Fruit fly (Drosophila melanogaster) whole organism, embryonic: ENCODE measurements around the gene CG7728.

Experiments
- Atf6 ChIP-seq: fragments of 200-800 bp; sonication (Bioruptor generic); IDR thresholded peaks from 2 replicates; pipeline ENCODE4 v1.3.6; 2022; ENCODE audit warnings: missing biosample characterization, missing genetic modification characterization
- BtbVII ChIP-seq: fragments of 200-800 bp; sonication (Bioruptor generic); optimal IDR thresholded peaks from 3 replicates; lab custom pipeline; 2017; ENCODE audit warnings: missing biosample characterization, mild to moderate bottlenecking, missing genetic modification characterization
- CG12299 ChIP-seq: fragments of 200-800 bp; sonication (Bioruptor generic); optimal IDR thresholded peaks from 2 replicates; lab custom pipeline; 2018; ENCODE audit warnings: missing biosample characterization, mild to moderate bottlenecking, missing genetic modification characterization
- CG12659 ChIP-seq: fragments of 200-800 bp; sonication (Bioruptor generic); optimal IDR thresholded peaks from 3 replicates; lab custom pipeline; 2017; ENCODE audit warnings: mild to moderate bottlenecking, missing biosample characterization, missing genetic modification reagents, missing genetic modification characterization
- CG12769 ChIP-seq: fragments of 200-800 bp; sonication (Bioruptor generic); optimal IDR thresholded peaks from 2 replicates; lab custom pipeline; 2019; ENCODE audit warnings: missing biosample characterization, mild to moderate bottlenecking, missing genetic modification characterization, moderate library complexity
- CG17359 ChIP-seq: fragments of 200-800 bp; sonication (Bioruptor generic); optimal IDR thresholded peaks from 3 replicates; lab custom pipeline; 2018; ENCODE audit warnings: missing biosample characterization, mild to moderate bottlenecking, missing genetic modification characterization, moderate library complexity
- CG18599 ChIP-seq: fragments of 200-800 bp; sonication (Bioruptor generic); optimal IDR thresholded peaks from 3 replicates; lab custom pipeline; 2017; ENCODE audit warnings: missing biosample characterization, missing genetic modification characterization, mild to moderate bottlenecking, moderate library complexity, missing genetic modification reagents
- CG4404 ChIP-seq: fragments of 200-800 bp; sonication (Bioruptor generic); IDR thresholded peaks from 2 replicates; pipeline ENCODE4 v1.3.6; 2022; ENCODE audit warnings: missing biosample characterization, missing genetic modification characterization
- CG6689 ChIP-seq: fragments of 200-800 bp; sonication (Bioruptor generic); IDR thresholded peaks from 2 replicates; pipeline ENCODE4 v1.3.6; 2022; ENCODE audit warnings: missing biosample characterization, missing genetic modification characterization
- CG6854 ChIP-seq: fragments of 200-800 bp; sonication (Bioruptor generic); optimal IDR thresholded peaks from 3 replicates; lab custom pipeline; 2017; ENCODE audit warnings: missing biosample characterization, mild to moderate bottlenecking, missing genetic modification characterization
- CG9932 ChIP-seq: fragments of 200-800 bp; sonication (Bioruptor generic); IDR thresholded peaks from 2 replicates; pipeline ENCODE4 v1.3.6; 2022; ENCODE audit warnings: missing biosample characterization, missing genetic modification characterization
- CHES-1-like ChIP-seq: fragments of 200-800 bp; sonication (Bioruptor generic); optimal IDR thresholded peaks from 2 replicates; lab custom pipeline; 2016; ENCODE audit warnings: missing biosample characterization, missing genetic modification characterization
- Dbx ChIP-seq: fragments of 200-800 bp; sonication (Bioruptor generic); IDR thresholded peaks from 3 replicates; pipeline ENCODE4 v1.3.6; 2022; ENCODE audit warnings: missing biosample characterization, missing genetic modification characterization
- Drgx ChIP-seq: fragments of 200-800 bp; sonication (Bioruptor generic); IDR thresholded peaks from 2 replicates; pipeline ENCODE4 v1.3.6; 2022; ENCODE audit warnings: missing biosample characterization, missing genetic modification characterization
- E2f2 ChIP-seq: fragments of 200-800 bp; sonication (Bioruptor generic); IDR thresholded peaks from 2 replicates; pipeline ENCODE4 v1.3.6; 2022; ENCODE audit warnings: missing biosample characterization, missing genetic modification characterization
- HHEX ChIP-seq: fragments of 200-800 bp; sonication (Bioruptor generic); optimal IDR thresholded peaks from 3 replicates; lab custom pipeline; 2017; ENCODE audit warnings: missing biosample characterization, mild to moderate bottlenecking, missing genetic modification characterization, missing genetic modification reagents
- HLH3B ChIP-seq: fragments of 200-800 bp; sonication (Bioruptor generic); IDR thresholded peaks from 2 replicates; pipeline ENCODE4 v1.3.6; 2022; ENCODE audit warnings: missing biosample characterization, missing genetic modification characterization
- Hr78 ChIP-seq, 2 experiments: fragments of 200-800 bp in 1 of 2; fragments of >200 bp in 1 of 2; sonication (Bioruptor generic) in 1 of 2; optimal IDR thresholded peaks; 2 replicates each; lab custom pipeline; 2017 to 2019; ENCODE audit warnings: missing biosample characterization in 2 of 2, missing genetic modification characterization in 2 of 2, mild to moderate bottlenecking in 1 of 2, moderate library complexity in 1 of 2
- MBD-R2 ChIP-seq: fragments of 200-800 bp; sonication (Bioruptor generic); IDR thresholded peaks from 2 replicates; pipeline ENCODE4 v1.3.6; 2022; ENCODE audit warnings: missing biosample characterization, missing genetic modification characterization
- Mad ChIP-seq: fragments of 200-800 bp; sonication (Bioruptor generic); optimal IDR thresholded peaks from 2 replicates; lab custom pipeline; 2016; ENCODE audit warnings: missing biosample characterization, missing genetic modification characterization
- Med ChIP-seq: fragments of 200-800 bp; sonication (Bioruptor generic); peaks from one replicate; lab custom pipeline; 2016; ENCODE audit warnings: missing biosample characterization, missing genetic modification characterization, mild to moderate bottlenecking, inconsistent platforms, moderate library complexity
- Meics ChIP-seq: fragments of 200-800 bp; sonication (Bioruptor generic); optimal IDR thresholded peaks from 2 replicates; lab custom pipeline; 2017; ENCODE audit warnings: missing biosample characterization, mild to moderate bottlenecking, missing genetic modification characterization
- Opbp ChIP-seq: fragments of 200-800 bp; sonication (Bioruptor generic); IDR thresholded peaks from 3 replicates; pipeline ENCODE4 v1.3.6; 2022; ENCODE audit warnings: missing biosample characterization, missing genetic modification characterization; ENCODE audit not compliant: partially characterized antibody
- Taf1 ChIP-seq: fragments of 200-800 bp; sonication (Bioruptor generic); IDR thresholded peaks from 2 replicates; pipeline ENCODE4 v1.3.6; 2022; ENCODE audit warnings: missing biosample characterization, missing genetic modification characterization
- ap ChIP-seq: fragments of 200-800 bp; sonication (Bioruptor generic); IDR thresholded peaks from 2 replicates; pipeline ENCODE4 v1.3.6; 2022; ENCODE audit warnings: missing biosample characterization, missing genetic modification characterization
- bigmax ChIP-seq: fragments of 200-800 bp; sonication (Bioruptor generic); optimal IDR thresholded peaks from 2 replicates; lab custom pipeline; 2018; ENCODE audit warnings: missing biosample characterization, mild to moderate bottlenecking, missing genetic modification characterization
- chif ChIP-seq, 2 experiments: fragments of 200-800 bp; sonication (Bioruptor generic); optimal IDR thresholded peaks; 3 replicates each; lab custom pipeline; 2016; ENCODE audit warnings: missing biosample characterization in 2 of 2, missing genetic modification characterization in 2 of 2
- crol ChIP-seq: fragments of 200-800 bp; sonication (Bioruptor generic); IDR thresholded peaks from 2 replicates; pipeline ENCODE4 v1.3.6; 2022; ENCODE audit warnings: missing biosample characterization, missing genetic modification characterization
- cwo ChIP-seq: fragments of 200-800 bp; sonication (Bioruptor generic); optimal IDR thresholded peaks from 3 replicates; lab custom pipeline; 2017; ENCODE audit warnings: missing biosample characterization, missing genetic modification characterization, mild to moderate bottlenecking, moderate library complexity, missing genetic modification reagents
- eyg ChIP-seq: fragments of 200-800 bp; sonication (Bioruptor generic); optimal IDR thresholded peaks from 3 replicates; lab custom pipeline; 2016; ENCODE audit warnings: missing biosample characterization, missing genetic modification characterization
- gro ChIP-seq: fragments of 200-800 bp; sonication (Bioruptor generic); optimal IDR thresholded peaks from 2 replicates; lab custom pipeline; 2016; ENCODE audit warnings: missing biosample characterization, missing genetic modification characterization
- hbn ChIP-seq: fragments of 200-800 bp; sonication (Bioruptor generic); IDR thresholded peaks from 2 replicates; pipeline ENCODE4 v1.3.6; 2022; ENCODE audit warnings: missing biosample characterization, missing genetic modification characterization; ENCODE audit not compliant: partially characterized antibody
- hkb ChIP-seq, 2 experiments: fragments of 200-800 bp in 1 of 2; fragments of >200 bp in 1 of 2; sonication (Bioruptor generic) in 1 of 2; IDR thresholded peaks in 1 of 2; optimal IDR thresholded peaks in 1 of 2; 2 replicates each; pipeline versions ENCODE4 v1.3.6 to Lab custom; 2017 to 2022; ENCODE audit warnings: missing biosample characterization in 1 of 2, missing genetic modification characterization in 1 of 2
- klu ChIP-seq: fragments of 200-800 bp; sonication (Bioruptor generic); IDR thresholded peaks from 2 replicates; pipeline ENCODE4 v1.3.6; 2022; ENCODE audit warnings: missing biosample characterization, missing genetic modification characterization
- lmd ChIP-seq: fragments of 200-800 bp; sonication (Bioruptor generic); IDR thresholded peaks from 2 replicates; pipeline ENCODE4 v1.3.6; 2022; ENCODE audit warnings: missing biosample characterization, missing genetic modification characterization
- lola ChIP-seq, 3 experiments: fragments of >200 bp in 2 of 3; fragments of 200-800 bp in 1 of 3; sonication (Bioruptor generic) in 1 of 3; optimal IDR thresholded peaks; 2 replicates each; lab custom pipeline; 2017 to 2019; ENCODE audit warnings: missing biosample characterization in 3 of 3, missing genetic modification characterization in 3 of 3, mild to moderate bottlenecking in 1 of 3, moderate library complexity in 1 of 3
- maf-S ChIP-seq: fragments of 200-800 bp; sonication (Bioruptor generic); optimal IDR thresholded peaks from 2 replicates; lab custom pipeline; 2016; ENCODE audit warnings: missing biosample characterization, missing genetic modification characterization
- nom ChIP-seq: fragments of 200-800 bp; sonication (Bioruptor generic); optimal IDR thresholded peaks from 2 replicates; lab custom pipeline; 2017; ENCODE audit warnings: missing biosample characterization, missing genetic modification characterization, mild to moderate bottlenecking, moderate library complexity, missing genetic modification reagents
- pita ChIP-seq: fragments of 200-800 bp; sonication (Bioruptor generic); optimal IDR thresholded peaks from 2 replicates; lab custom pipeline; 2017; ENCODE audit warnings: missing biosample characterization, mild to moderate bottlenecking, missing genetic modification characterization
- pros ChIP-seq: fragments of 200-800 bp; sonication (Bioruptor generic); optimal IDR thresholded peaks from 3 replicates; lab custom pipeline; 2019; ENCODE audit warnings: missing biosample characterization, mild to moderate bottlenecking, missing genetic modification characterization, moderate library complexity
- ranshi ChIP-seq: fragments of 200-800 bp; sonication (Bioruptor generic); IDR thresholded peaks from 2 replicates; pipeline ENCODE4 v1.3.6; 2022; ENCODE audit warnings: missing biosample characterization, missing genetic modification characterization
- slbo ChIP-seq: fragments of 200-800 bp; sonication (Bioruptor generic); IDR thresholded peaks from 2 replicates; pipeline ENCODE4 v1.3.6; 2022; ENCODE audit warnings: missing biosample characterization, missing genetic modification characterization
- sqz ChIP-seq: fragments of 200-800 bp; sonication (Bioruptor generic); optimal IDR thresholded peaks from 3 replicates; lab custom pipeline; 2018; ENCODE audit warnings: missing biosample characterization, mild to moderate bottlenecking, missing genetic modification characterization
- tll ChIP-seq, 2 experiments: fragments of 200-800 bp in 1 of 2; fragments of >200 bp in 1 of 2; sonication (Bioruptor generic) in 1 of 2; optimal IDR thresholded peaks; 2 replicates each; lab custom pipeline; 2017 to 2019; ENCODE audit warnings: missing biosample characterization in 2 of 2, missing genetic modification characterization in 2 of 2, mild to moderate bottlenecking in 1 of 2, moderate library complexity in 1 of 2
- tna ChIP-seq: fragments of 200-800 bp; sonication (Bioruptor generic); IDR thresholded peaks from 2 replicates; pipeline ENCODE4 v1.3.6; 2022; ENCODE audit warnings: missing biosample characterization, missing genetic modification characterization; ENCODE audit not compliant: partially characterized antibody
- toy ChIP-seq: fragments of 200-800 bp; sonication (Bioruptor generic); IDR thresholded peaks from 2 replicates; pipeline ENCODE4 v1.3.6; 2022; ENCODE audit warnings: missing biosample characterization, missing genetic modification characterization
- trh ChIP-seq: fragments of 200-800 bp; sonication (Bioruptor generic); optimal IDR thresholded peaks from 2 replicates; lab custom pipeline; 2016; ENCODE audit warnings: missing biosample characterization, missing genetic modification characterization
- vnd ChIP-seq: fragments of 200-800 bp; sonication (Bioruptor generic); IDR thresholded peaks from 3 replicates; pipeline ENCODE4 v1.3.6; 2022; ENCODE audit warnings: missing biosample characterization, missing genetic modification characterization; ENCODE audit not compliant: partially characterized antibody

CG7728 gene

dm6 chr3L:16969652-16970109 lies 46.7 kb upstream of the CG7728 start, which contains the start of gene Exn:
Exn (plus strand) TSS chr3L:16970013.
- TF ChIP-seq Opbp (GFP tag; lab: Robert Waterston, UW) (0 out of 3 replicates have a peak, but pooled peaks have one; percentile 33), slbo (GFP tag; lab: Robert Waterston, UW) (0 out of 2 replicates have a peak, but pooled peaks have one; percentile 16), Taf1 (GFP tag; lab: Robert Waterston, UW) (0 out of 2 replicates have a peak, but pooled peaks have one; percentile 26), Dbx (GFP tag; lab: Robert Waterston, UW) (peak; percentile 47; the same call in 1 of the 3 replicates), HLH3B (GFP tag; lab: Robert Waterston, UW) (peak; percentile 47; the same call in 1 of the 2 replicates), chif (GFP tag; optimal IDR thresholded peaks at IDR 0.05; lab: Kevin White, UChicago) (no peak), BtbVII (peak; percentile 40), CG9932 (GFP tag; lab: Robert Waterston, UW) (peak; percentile 49), eyg (no peak), Meics (peak; percentile 22), CG12659 (GFP tag; lab: Kevin White, UChicago) (peak; percentile 29), CG6689 (GFP tag; lab: Robert Waterston, UW) (no peak), pros (peak; percentile 38), Hr78 (GFP tag; optimal IDR thresholded peaks at IDR 0.05; lab: Kevin White, UChicago) (peak in 1 of 2 experiments; percentile 98), hkb (optimal IDR thresholded peaks at IDR 0.05; lab: Kevin White, UChicago) (no peak), hkb (GFP tag; IDR thresholded peaks at IDR 0.05; lab: Robert Waterston, UW) (peak; percentile 63), CG12299 (tag; lab: Kevin White, UChicago) (peak; percentile 8), crol (peak; percentile 92), lola (GFP tag; optimal IDR thresholded peaks at IDR 0.05; lab: Kevin White, UChicago) (no peak), ranshi (peak; percentile 36; the same call in 1 of the 2 replicates), Med (GFP tag; lab: Kevin White, UChicago) (peak; percentile 90), CG4404 (GFP tag; lab: Robert Waterston, UW) (no peak), Mad (GFP tag; lab: Kevin White, UChicago) (no peak), CHES-1-like (GFP tag; lab: Kevin White, UChicago) (no peak), CG6854 (GFP tag; lab: Kevin White, UChicago) (peak; percentile 35), nom (GFP tag; lab: Kevin White, UChicago) (peak; percentile 24), tll (GFP tag; optimal IDR thresholded peaks at IDR 0.05; lab: Kevin White, UChicago) (no peak), klu (GFP tag; lab: Robert Waterston, UW) (no peak), CG12769 (tag; lab: Kevin White, UChicago) (peak; percentile 94), CG18599 (GFP tag; lab: Kevin White, UChicago) (peak; percentile 50), gro (GFP tag; lab: Kevin White, UChicago) (peak; percentile 13), bigmax (peak; percentile 17), sqz (GFP tag; lab: Kevin White, UChicago) (no peak), Drgx (GFP tag; lab: Robert Waterston, UW) (peak; percentile 29; the same call in 1 of the 2 replicates), ap (GFP tag; lab: Robert Waterston, UW) (no peak), cwo (peak; percentile 59), tna (GFP tag; lab: Robert Waterston, UW) (peak; percentile 33; the same call in 1 of the 2 replicates), hbn (GFP tag; lab: Robert Waterston, UW) (peak; percentile 24; the same call in 1 of the 2 replicates), HHEX (GFP tag; lab: Kevin White, UChicago) (peak; percentile 58), MBD-R2 (GFP tag; lab: Robert Waterston, UW) (peak; percentile 26; the same call in 1 of the 2 replicates), vnd (0 out of 3 replicates have a peak, but pooled peaks have one; percentile 34), CG17359 (peak; percentile 12), Atf6 (peak; percentile 65), maf-S (no peak), toy (GFP tag; lab: Robert Waterston, UW) (peak; percentile 37; the same call in 1 of the 2 replicates), trh (GFP tag; lab: Kevin White, UChicago) (no peak), E2f2 (GFP tag; lab: Robert Waterston, UW) (peak; percentile 34; the same call in 1 of the 2 replicates), pita (no peak), lmd (GFP tag; lab: Robert Waterston, UW) (no peak)
